Worm (Caenorhabditis elegans) whole organism, mixed stage, embryonic: ENCODE data around the gene ZC13.10.

ENCODE experiments used
- M03D4.4 ChIP-seq: sonication (generic microtip); optimal IDR thresholded peaks from 2 replicates; lab custom pipeline; 2017; ENCODE audit warnings: mild to moderate bottlenecking, missing genetic modification characterization, missing compliant biosample characterization
- blmp-1 ChIP-seq: fragments of 150-350 bp; optimal IDR thresholded peaks from 2 replicates; lab custom pipeline; 2014; ENCODE audit warnings: missing biosample characterization, missing genetic modification characterization
- ceh-39 ChIP-seq: fragments of 150-350 bp; optimal IDR thresholded peaks from 2 replicates; lab custom pipeline; 2014; ENCODE audit warnings: missing biosample characterization, missing genetic modification characterization
- ceh-83 ChIP-seq: fragments of 200-800 bp; sonication (Bioruptor generic); optimal IDR thresholded peaks from 2 replicates; lab custom pipeline; 2018; ENCODE audit warnings: mild to moderate bottlenecking, missing genetic modification characterization, missing compliant biosample characterization
- ces-1 ChIP-seq: fragments of 150-350 bp; optimal IDR thresholded peaks from 2 replicates; lab custom pipeline; 2014; ENCODE audit warnings: missing biosample characterization, missing genetic modification reagents, missing genetic modification characterization
- cnd-1 ChIP-seq: fragments of 200-800 bp; sonication (Bioruptor generic); optimal IDR thresholded peaks from 2 replicates; lab custom pipeline; 2018; ENCODE audit warnings: mild to moderate bottlenecking, missing genetic modification characterization, missing compliant biosample characterization
- elt-1 ChIP-seq: sonication (generic microtip); optimal IDR thresholded peaks from 2 replicates; lab custom pipeline; 2017; ENCODE audit warnings: missing genetic modification characterization, mild to moderate bottlenecking, missing compliant biosample characterization, antibody characterized with exemption, moderate library complexity, borderline replicate concordance; ENCODE audit not compliant: insufficient read depth
- elt-3 ChIP-seq: fragments of 150-350 bp; optimal IDR thresholded peaks from 2 replicates; lab custom pipeline; 2014; ENCODE audit warnings: missing biosample characterization, missing genetic modification characterization
- flh-1 ChIP-seq: fragments of 200-800 bp; sonication (Bioruptor generic); optimal IDR thresholded peaks from 2 replicates; lab custom pipeline; 2018; ENCODE audit warnings: mild to moderate bottlenecking, missing genetic modification characterization, moderate library complexity, missing compliant biosample characterization
- ham-2 ChIP-seq: fragments of 200-800 bp; sonication (Bioruptor generic); optimal IDR thresholded peaks from 2 replicates; lab custom pipeline; 2018; ENCODE audit warnings: mild to moderate bottlenecking, missing genetic modification characterization, missing compliant biosample characterization
- hlh-1 ChIP-seq: fragments of 150-350 bp; optimal IDR thresholded peaks from 2 replicates; lab custom pipeline; 2014; ENCODE audit warnings: missing biosample characterization, missing genetic modification reagents, missing genetic modification characterization
- lin-13 ChIP-seq: fragments of 150-350 bp; optimal IDR thresholded peaks from 2 replicates; lab custom pipeline; 2014; ENCODE audit warnings: missing biosample characterization, missing genetic modification characterization
- lin-32 ChIP-seq: fragments of 200-800 bp; sonication (Bioruptor generic); optimal IDR thresholded peaks from 2 replicates; lab custom pipeline; 2018; ENCODE audit warnings: mild to moderate bottlenecking, missing genetic modification characterization, missing compliant biosample characterization
- lsy-2 ChIP-seq: fragments of 150-350 bp; optimal IDR thresholded peaks from 2 replicates; lab custom pipeline; 2014; ENCODE audit warnings: missing biosample characterization, missing genetic modification characterization
- mep-1 ChIP-seq: fragments of 150-350 bp; optimal IDR thresholded peaks from 2 replicates; lab custom pipeline; 2017; ENCODE audit warnings: missing biosample characterization, missing genetic modification reagents, missing genetic modification characterization, inconsistent platforms
- mls-2 ChIP-seq: sonication (generic microtip); optimal IDR thresholded peaks from 2 replicates; lab custom pipeline; 2016; ENCODE audit warnings: mild to moderate bottlenecking, missing genetic modification characterization, moderate library complexity, missing compliant biosample characterization
- nhr-12 ChIP-seq: fragments of 150-350 bp; optimal IDR thresholded peaks from 2 replicates; lab custom pipeline; 2014; ENCODE audit warnings: missing biosample characterization, missing genetic modification characterization
- nhr-2 ChIP-seq: fragments of 150-350 bp; optimal IDR thresholded peaks from 2 replicates; lab custom pipeline; 2014; ENCODE audit warnings: missing biosample characterization, missing genetic modification characterization
- nhr-237 ChIP-seq: fragments of 150-350 bp; optimal IDR thresholded peaks from 2 replicates; lab custom pipeline; 2014; ENCODE audit warnings: missing biosample characterization, missing genetic modification characterization
- nhr-28 ChIP-seq: fragments of 150-350 bp; optimal IDR thresholded peaks from 2 replicates; lab custom pipeline; 2014; ENCODE audit warnings: missing biosample characterization, missing genetic modification characterization
- nhr-76 ChIP-seq: sonication (generic microtip); optimal IDR thresholded peaks from 2 replicates; lab custom pipeline; 2017; ENCODE audit warnings: missing biosample characterization, missing genetic modification characterization
- pha-4 ChIP-seq: fragments of 150-350 bp; optimal IDR thresholded peaks from 2 replicates; lab custom pipeline; 2018; ENCODE audit warnings: missing biosample characterization, missing genetic modification reagents, missing genetic modification characterization
- sem-2 ChIP-seq: fragments of 200-800 bp; sonication (Bioruptor generic); optimal IDR thresholded peaks from 2 replicates; lab custom pipeline; 2018; ENCODE audit warnings: mild to moderate bottlenecking, missing genetic modification characterization, missing compliant biosample characterization
- snpc-4 ChIP-seq: fragments of 150-350 bp; optimal IDR thresholded peaks from 2 replicates; lab custom pipeline; 2014; ENCODE audit warnings: missing biosample characterization, missing genetic modification characterization
- sptf-1 ChIP-seq: sonication (generic microtip); optimal IDR thresholded peaks from 2 replicates; lab custom pipeline; 2017; ENCODE audit warnings: mild to moderate bottlenecking, missing genetic modification characterization, moderate library complexity, missing compliant biosample characterization
- tbx-8 ChIP-seq: fragments of 200-800 bp; sonication (Bioruptor generic); optimal IDR thresholded peaks from 2 replicates; lab custom pipeline; 2018; ENCODE audit warnings: mild to moderate bottlenecking, missing genetic modification characterization, moderate library complexity, missing compliant biosample characterization
- unc-120 ChIP-seq: sonication (generic microtip); optimal IDR thresholded peaks from 2 replicates; lab custom pipeline; 2017; ENCODE audit warnings: missing genetic modification characterization, missing compliant biosample characterization; ENCODE audit not compliant: poor library complexity, severe bottlenecking
- unc-39 ChIP-seq: fragments of 150-350 bp; optimal IDR thresholded peaks from 2 replicates; lab custom pipeline; 2014; ENCODE audit warnings: missing biosample characterization, missing genetic modification characterization
- unc-62 ChIP-seq: fragments of 150-350 bp; optimal IDR thresholded peaks from 2 replicates; lab custom pipeline; 2014; ENCODE audit warnings: missing biosample characterization, missing genetic modification reagents, missing genetic modification characterization
- zip-8 ChIP-seq: fragments of 150-350 bp; optimal IDR thresholded peaks from 2 replicates; lab custom pipeline; 2014; ENCODE audit warnings: missing biosample characterization, missing genetic modification characterization

The ZC13.10 gene

DNA sequence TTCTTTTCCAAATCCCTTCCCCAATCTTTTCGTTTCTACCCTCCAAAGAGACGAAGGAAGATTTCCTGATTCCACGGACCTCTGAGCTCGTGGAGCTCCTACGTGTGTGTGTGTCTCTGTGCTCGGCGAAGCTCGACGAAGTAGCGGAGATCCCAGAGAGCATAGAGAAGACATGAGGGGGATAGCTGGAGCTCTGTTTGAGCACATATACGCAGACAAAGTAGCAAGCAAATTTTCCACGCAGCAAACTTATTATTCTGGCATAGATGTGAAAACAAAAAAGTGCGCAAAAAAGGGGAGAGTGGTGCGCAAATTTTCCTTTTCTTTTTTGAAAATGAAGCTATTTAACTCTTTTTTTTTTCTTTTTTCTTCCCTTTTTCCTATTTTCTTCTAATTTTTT, 30.5 kb upstream of the ZC13.10 start:
- TF ChIP-seq ces-1, result peak; percentile 56
- no peak for TF ChIP-seq unc-62 (GFP tag; lab: Kevin White, UChicago)
- TF ChIP-seq unc-120 (tag; lab: Kevin White, UChicago), result peak; percentile 83
- no peak for TF ChIP-seq nhr-2 (tag; lab: Kevin White, UChicago)
- peak; percentile 16 for TF ChIP-seq sptf-1 (tag; lab: Kevin White, UChicago)
- TF ChIP-seq, all 35 proteins: peak for 3

DNA sequence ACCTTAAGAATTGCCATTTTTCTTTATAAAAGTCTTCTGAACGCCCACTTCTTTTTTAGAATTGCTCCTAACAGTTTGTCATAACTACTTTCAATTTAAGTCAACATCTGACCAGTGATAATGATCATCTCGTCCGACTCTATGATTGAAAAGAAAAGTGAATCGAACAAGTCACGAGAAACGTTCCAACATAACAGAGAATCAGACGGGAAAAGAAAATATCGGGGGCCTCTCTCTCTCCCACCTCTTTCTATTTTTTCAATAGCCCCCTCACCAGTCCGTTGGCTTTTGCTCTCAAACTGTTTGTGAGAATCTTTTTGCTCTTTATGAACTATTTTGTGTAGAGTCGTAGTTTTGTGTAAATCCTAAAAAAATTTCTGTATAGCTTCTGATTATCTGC, 25.2 kb upstream of the ZC13.10 start:
- TF ChIP-seq elt-1 (tag; lab: Kevin White, UChicago) (no peak), unc-62 (GFP tag; lab: Kevin White, UChicago) (no peak), snpc-4 (tag; lab: Kevin White, UChicago) (no peak), ces-1 (no peak), nhr-237 (tag; lab: Kevin White, UChicago) (no peak), M03D4.4 (tag; lab: Kevin White, UChicago) (no peak), nhr-12 (tag; lab: Kevin White, UChicago) (no peak), elt-3 (tag; lab: Kevin White, UChicago) (no peak), lin-32 (GFP tag; lab: Kevin White, UChicago) (no peak), unc-39 (tag; lab: Kevin White, UChicago) (no peak), nhr-2 (tag; lab: Kevin White, UChicago) (no peak), mls-2 (tag; lab: Kevin White, UChicago) (no peak), flh-1 (GFP tag; lab: Kevin White, UChicago) (no peak), unc-120 (tag; lab: Kevin White, UChicago) (no peak), ceh-83 (GFP tag; lab: Kevin White, UChicago) (no peak)

DNA sequence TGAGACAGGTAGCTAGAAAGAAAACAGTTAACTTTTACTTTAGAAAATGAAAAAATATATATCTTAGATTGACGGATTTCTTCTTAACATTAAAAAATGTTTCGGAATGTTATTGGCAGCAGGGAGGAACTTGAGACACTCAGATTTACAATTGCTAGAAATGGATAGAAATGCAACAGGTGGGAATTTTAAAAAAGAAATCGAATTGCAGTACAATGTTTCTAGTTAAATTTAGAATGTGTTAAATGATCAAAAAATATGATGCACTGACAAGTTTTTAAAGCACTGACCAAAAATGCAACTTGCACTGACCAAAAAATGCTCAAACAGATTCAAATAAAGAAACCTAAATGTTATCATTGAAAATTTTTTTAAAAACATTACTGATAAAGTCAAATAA, 23.7 kb upstream of the ZC13.10 start:
- TF ChIP-seq elt-3 (tag; lab: Kevin White, UChicago) (no peak), cnd-1 (tag; lab: Kevin White, UChicago) (no peak), ham-2 (GFP tag; lab: Kevin White, UChicago) (no peak), snpc-4 (tag; lab: Kevin White, UChicago) (no peak), nhr-12 (tag; lab: Kevin White, UChicago) (no peak), unc-62 (GFP tag; lab: Kevin White, UChicago) (no peak), nhr-2 (tag; lab: Kevin White, UChicago) (no peak), tbx-8 (GFP tag; lab: Kevin White, UChicago) (no peak), hlh-1 (tag; lab: Kevin White, UChicago) (no peak), nhr-28 (tag; lab: Kevin White, UChicago) (no peak), lin-13 (tag; lab: Kevin White, UChicago) (no peak), mls-2 (tag; lab: Kevin White, UChicago) (no peak), sem-2 (no peak), nhr-76 (tag; lab: Kevin White, UChicago) (no peak), lsy-2 (tag; lab: Kevin White, UChicago) (no peak), unc-120 (tag; lab: Kevin White, UChicago) (no peak), ces-1 (no peak), M03D4.4 (tag; lab: Kevin White, UChicago) (no peak), lin-32 (GFP tag; lab: Kevin White, UChicago) (no peak)

DNA sequence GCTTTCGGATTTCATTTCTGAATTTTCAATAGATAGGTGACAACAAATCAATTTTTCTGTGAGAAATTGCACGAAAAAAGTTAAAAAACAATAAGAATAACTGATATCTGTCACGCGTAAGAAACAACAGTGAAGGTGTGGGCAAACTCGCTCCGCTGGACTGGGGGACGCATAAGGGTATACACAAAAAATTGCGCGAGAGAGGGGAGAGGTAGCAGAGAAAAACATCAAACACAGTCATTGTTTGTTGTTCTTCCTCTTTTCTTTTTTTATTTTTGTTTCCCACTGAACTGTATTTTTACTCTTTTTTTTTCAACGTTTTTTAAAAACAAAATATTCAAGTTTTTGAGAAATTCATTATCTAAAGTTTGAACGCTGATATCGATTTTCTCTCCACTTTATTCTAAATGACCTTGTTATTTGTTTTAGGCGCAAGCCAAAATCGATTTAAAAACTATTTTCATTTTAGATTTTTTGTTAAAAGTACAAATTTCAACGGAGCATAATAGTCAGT, 22.1 kb upstream of the ZC13.10 start, which contains the start of the genes pifk-1 and tbc-11:
TSS of gene pifk-1 (minus strand) at position 17 of the 514 bp plus-strand sequence.
TSS of gene tbc-11 (plus strand) at position 464 of the 514 bp plus-strand sequence.
- TF ChIP-seq sem-2, result no peak
- no peak for TF ChIP-seq snpc-4 (tag; lab: Kevin White, UChicago)
- peak; percentile 26 for TF ChIP-seq unc-120 (tag; lab: Kevin White, UChicago)
- TF ChIP-seq pha-4 (tag; lab: Kevin White, UChicago), result peak; percentile 12
- no peak for TF ChIP-seq zip-8 (tag; lab: Kevin White, UChicago)
- TF ChIP-seq mep-1 (tag; lab: Kevin White, UChicago), result peak; percentile 70

DNA sequence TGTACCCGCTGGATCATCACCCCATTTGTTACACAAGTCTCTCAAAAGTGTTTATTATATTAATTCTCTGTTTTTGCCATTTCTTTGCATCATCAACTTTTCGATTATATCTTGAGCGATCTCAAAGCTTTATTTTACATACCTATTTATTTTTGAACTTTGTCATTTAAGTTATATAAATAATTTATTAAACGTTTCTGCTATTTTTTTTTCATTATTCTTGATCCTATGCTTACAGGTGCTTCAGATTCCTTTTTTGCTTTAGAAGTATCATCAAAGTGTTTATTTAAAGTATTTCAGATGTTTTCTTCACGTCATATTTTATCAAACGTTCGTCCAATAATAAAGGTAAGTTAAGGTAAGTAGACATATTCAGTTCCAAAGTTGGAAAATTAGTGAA, 15.7 kb upstream of the ZC13.10 start, which contains the start of gene F35H12.5:
TSS of gene F35H12.5 (plus strand) at position 301 of the 400 bp plus-strand sequence.
- TF ChIP-seq sptf-1 (tag; lab: Kevin White, UChicago) (no peak), ceh-39 (no peak), mls-2 (tag; lab: Kevin White, UChicago) (no peak), ceh-83 (GFP tag; lab: Kevin White, UChicago) (no peak), nhr-76 (tag; lab: Kevin White, UChicago) (no peak), tbx-8 (GFP tag; lab: Kevin White, UChicago) (no peak), pha-4 (tag; lab: Kevin White, UChicago) (no peak), lin-32 (GFP tag; lab: Kevin White, UChicago) (no peak), cnd-1 (tag; lab: Kevin White, UChicago) (no peak), ces-1 (no peak), blmp-1 (tag; lab: Kevin White, UChicago) (no peak), lsy-2 (tag; lab: Kevin White, UChicago) (no peak), unc-39 (tag; lab: Kevin White, UChicago) (no peak), nhr-2 (tag; lab: Kevin White, UChicago) (no peak), elt-1 (tag; lab: Kevin White, UChicago) (no peak)
